Worm (Caenorhabditis elegans): ENCODE data around the gene lgc-18.

The lgc-18 gene

ce11 chrX:12158641-12159040 lies 33.2 kb downstream of the lgc-18 start:
- TF ChIP-seq unc-62 (GFP tag; optimal IDR thresholded peaks at IDR 0.05), result peak; percentile 85
- TF ChIP-seq ceh-83 (GFP tag; optimal IDR thresholded peaks at IDR 0.05), result no peak
- peak; percentile 39 for TF ChIP-seq unc-120 (tag; optimal IDR thresholded peaks at IDR 0.05; ENCODE audit: poor library complexity, severe bottlenecking)
- TF ChIP-seq lsy-2 (tag; optimal IDR thresholded peaks at IDR 0.05), result no peak
- TF ChIP-seq nhr-76 (tag; optimal IDR thresholded peaks at IDR 0.05), result no peak
- TF ChIP-seq hlh-1 (tag; optimal IDR thresholded peaks at IDR 0.05), result peak; percentile 70

DNA sequence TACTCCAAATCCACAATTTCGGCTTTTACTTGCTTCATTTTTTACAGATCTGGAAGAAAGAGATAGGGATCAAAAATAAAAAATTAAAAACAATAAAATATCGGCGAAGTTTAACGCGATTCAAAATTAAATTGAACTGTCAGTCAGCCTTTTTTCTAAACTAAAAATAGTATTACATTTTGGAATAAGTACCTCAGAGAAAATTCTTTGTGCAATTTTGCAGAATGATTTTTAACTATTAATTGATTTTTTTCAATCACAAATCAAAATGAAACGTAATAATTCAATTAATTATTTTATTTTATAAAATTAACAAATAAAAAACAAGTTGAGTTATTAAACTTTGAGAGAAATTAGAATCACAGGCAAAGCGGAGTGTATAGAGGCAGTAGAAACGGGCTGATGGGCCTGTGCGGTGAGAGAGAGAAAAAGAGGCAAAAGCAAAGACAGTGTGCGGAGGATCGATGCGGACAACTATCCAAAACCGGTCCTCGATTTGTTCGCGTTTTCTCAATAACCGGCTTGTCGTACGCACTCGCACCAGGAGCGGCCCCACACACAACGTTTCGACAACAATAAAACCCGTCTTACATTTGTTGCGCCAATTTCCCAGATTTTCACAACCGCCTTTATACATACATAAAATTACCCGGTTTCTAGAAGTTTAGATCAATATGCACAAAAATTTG lies 34.7 kb downstream of the lgc-18 start, which contains the start of gene F57G12.2:
TSS of gene F57G12.2 (minus strand) at position 51 of the 689 bp plus-strand sequence.
- TF ChIP-seq nhr-2 (tag; optimal IDR thresholded peaks at IDR 0.05) (no peak), pha-4 (tag; optimal IDR thresholded peaks at IDR 0.05) (peak; percentile 25), nhr-237 (tag; optimal IDR thresholded peaks at IDR 0.05) (no peak)

DNA sequence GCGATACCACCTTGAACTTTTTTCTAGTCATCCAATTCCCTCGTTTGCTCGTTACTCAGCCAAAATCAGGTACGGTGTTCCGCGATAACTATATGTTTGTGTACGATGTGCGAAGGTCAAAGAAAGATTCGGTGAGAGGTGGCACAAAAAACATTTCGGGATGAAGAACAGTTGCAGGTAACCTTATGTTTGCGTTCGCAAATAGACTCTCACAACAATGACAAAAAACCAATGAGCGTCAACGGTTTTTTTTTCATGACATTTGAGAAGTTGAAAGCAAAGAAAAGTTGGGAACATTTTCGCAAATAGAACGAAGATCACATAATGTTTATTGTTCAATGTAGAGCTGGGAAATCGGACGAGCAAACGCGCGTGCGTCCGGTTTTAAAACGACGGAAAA lies 37.3 kb downstream of the lgc-18 start:
- TF ChIP-seq M03D4.4 (tag; optimal IDR thresholded peaks at IDR 0.05), result no peak
- no peak for TF ChIP-seq nhr-76 (tag; optimal IDR thresholded peaks at IDR 0.05)
- no peak for TF ChIP-seq mab-5 (tag; optimal IDR thresholded peaks at IDR 0.05)
- TF ChIP-seq pha-4 (tag; optimal IDR thresholded peaks at IDR 0.05), result no peak
- no peak for TF ChIP-seq hlh-1 (tag; optimal IDR thresholded peaks at IDR 0.05)
- no peak for TF ChIP-seq ceh-43 (GFP tag; optimal IDR thresholded peaks at IDR 0.05)
- TF ChIP-seq zip-8 (tag; optimal IDR thresholded peaks at IDR 0.05), result no peak

ce11 chrX:12164047-12164446 lies 38.6 kb downstream of the lgc-18 start:
- TF ChIP-seq pha-4 (tag; optimal IDR thresholded peaks at IDR 0.05) (no peak), M03D4.4 (tag; optimal IDR thresholded peaks at IDR 0.05) (no peak), drap-1 (GFP tag; optimal IDR thresholded peaks at IDR 0.05) (no peak), nhr-2 (tag; optimal IDR thresholded peaks at IDR 0.05) (no peak), elt-3 (tag; optimal IDR thresholded peaks at IDR 0.05) (no peak), sem-2 (GFP tag; optimal IDR thresholded peaks at IDR 0.05) (no peak), mls-2 (tag; optimal IDR thresholded peaks at IDR 0.05) (no peak), nhr-12 (tag; optimal IDR thresholded peaks at IDR 0.05) (no peak), hlh-1 (tag; optimal IDR thresholded peaks at IDR 0.05) (no peak), unc-62 (GFP tag; optimal IDR thresholded peaks at IDR 0.05) (no peak), mep-1 (tag; optimal IDR thresholded peaks at IDR 0.05) (no peak), nhr-76 (tag; optimal IDR thresholded peaks at IDR 0.05) (no peak), blmp-1 (tag; optimal IDR thresholded peaks at IDR 0.05) (no peak), cnd-1 (tag; optimal IDR thresholded peaks at IDR 0.05) (no peak)

- TF ChIP-seq ceh-83 (GFP tag; optimal IDR thresholded peaks at IDR 0.05) (no peak), snpc-4 (tag; optimal IDR thresholded peaks at IDR 0.05) (no peak), lsy-2 (tag; optimal IDR thresholded peaks at IDR 0.05) (no peak), nhr-12 (tag; optimal IDR thresholded peaks at IDR 0.05) (no peak), pha-4 (tag; optimal IDR thresholded peaks at IDR 0.05) (no peak), M03D4.4 (tag; optimal IDR thresholded peaks at IDR 0.05) (no peak), mab-5 (tag; optimal IDR thresholded peaks at IDR 0.05) (no peak), lin-13 (tag; optimal IDR thresholded peaks at IDR 0.05) (no peak), tbx-8 (GFP tag; optimal IDR thresholded peaks at IDR 0.05) (no peak), mep-1 (tag; optimal IDR thresholded peaks at IDR 0.05) (no peak), cnd-1 (tag; optimal IDR thresholded peaks at IDR 0.05) (no peak), elt-3 (tag; optimal IDR thresholded peaks at IDR 0.05) (no peak), unc-62 (GFP tag; optimal IDR thresholded peaks at IDR 0.05) (no peak), nhr-28 (tag; optimal IDR thresholded peaks at IDR 0.05) (no peak), mls-2 (tag; optimal IDR thresholded peaks at IDR 0.05) (no peak)
Measured at ce11 chrX:12164943-12165342, 39.5 kb downstream of the lgc-18 start.

DNA sequence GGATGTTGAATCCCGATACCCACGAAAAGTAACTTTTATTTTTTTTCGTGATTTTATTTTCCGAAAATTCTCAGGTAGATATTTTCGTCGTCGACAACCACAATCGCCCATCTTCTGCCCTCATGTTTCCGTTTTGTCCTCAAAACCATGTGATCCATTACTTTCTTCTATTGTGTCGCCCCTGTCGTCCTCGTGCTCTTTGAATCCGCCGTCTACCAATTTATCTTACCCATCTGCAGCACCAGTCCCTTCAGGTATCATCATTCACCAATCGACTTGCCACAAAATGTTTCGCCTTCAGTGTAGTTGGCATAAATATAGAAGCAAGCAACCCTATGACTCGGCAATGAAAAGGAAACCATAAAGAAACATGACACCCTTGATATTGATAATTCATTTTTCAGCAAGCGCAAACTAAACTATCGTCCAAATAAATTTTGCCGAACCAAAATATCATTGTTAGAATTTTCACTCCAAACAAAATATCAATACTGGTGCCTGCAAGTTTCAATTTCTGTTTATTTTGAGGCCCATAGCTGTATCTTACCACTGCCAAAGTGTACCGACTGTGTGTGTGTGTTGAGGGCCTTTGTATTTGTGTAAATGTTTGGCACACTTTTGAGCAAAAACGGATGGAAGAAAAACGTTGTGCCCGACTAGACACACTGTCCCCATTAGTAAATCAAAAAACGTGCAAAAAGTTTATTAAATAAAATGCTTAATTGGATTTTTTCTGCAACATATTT lies 42.4 kb downstream of the lgc-18 start:
- TF ChIP-seq ceh-43 (GFP tag; optimal IDR thresholded peaks at IDR 0.05), result no peak
- no peak for TF ChIP-seq ztf-11 (tag; optimal IDR thresholded peaks at IDR 0.05)
- no peak for TF ChIP-seq mls-2 (tag; optimal IDR thresholded peaks at IDR 0.05)
- TF ChIP-seq tbx-8 (GFP tag; optimal IDR thresholded peaks at IDR 0.05), result no peak
- no peak for TF ChIP-seq mep-1 (tag; optimal IDR thresholded peaks at IDR 0.05)
- TF ChIP-seq lin-32 (GFP tag; optimal IDR thresholded peaks at IDR 0.05), result no peak
- TF ChIP-seq M03D4.4 (tag; optimal IDR thresholded peaks at IDR 0.05), result no peak
- TF ChIP-seq unc-39 (tag; optimal IDR thresholded peaks at IDR 0.05), result no peak
- TF ChIP-seq zip-8 (tag; optimal IDR thresholded peaks at IDR 0.05), result no peak
- TF ChIP-seq ces-1 (GFP tag; optimal IDR thresholded peaks at IDR 0.05), result no peak
- no peak for TF ChIP-seq mab-5 (tag; optimal IDR thresholded peaks at IDR 0.05)
